Worm (Caenorhabditis elegans) whole organism, late embryonic: ENCODE results near the gene hpo-9.
A peak's percentile ranks its signal among the peaks of the same experiment; 100 is the strongest.

Source experiments
- C08G9.2 ChIP-seq: sonication (generic microtip); optimal IDR thresholded peaks from 2 replicates; lab custom pipeline; 2016; ENCODE audit warnings: mild to moderate bottlenecking, missing genetic modification characterization, moderate library complexity, missing compliant biosample characterization
- F13H6.1 ChIP-seq: sonication (generic microtip); optimal IDR thresholded peaks from 2 replicates; lab custom pipeline; 2016; ENCODE audit warnings: missing genetic modification characterization, missing compliant biosample characterization
- K02D7.2 ChIP-seq: sonication (generic microtip); optimal IDR thresholded peaks from 2 replicates; lab custom pipeline; 2017; ENCODE audit warnings: mild to moderate bottlenecking, missing genetic modification characterization, missing compliant biosample characterization
- ahr-1 ChIP-seq: sonication (generic microtip); optimal IDR thresholded peaks from 2 replicates; lab custom pipeline; 2016; ENCODE audit warnings: missing genetic modification characterization, missing compliant biosample characterization
- ama-1 ChIP-seq: fragments of 150-350 bp; optimal IDR thresholded peaks from 2 replicates; lab custom pipeline; 2014
- ceh-14 ChIP-seq: sonication (generic microtip); optimal IDR thresholded peaks from 2 replicates; lab custom pipeline; 2016; ENCODE audit warnings: missing genotype, missing genetic modification characterization, missing compliant biosample characterization
- ceh-18 ChIP-seq: sonication (generic microtip); optimal IDR thresholded peaks from 2 replicates; lab custom pipeline; 2016; ENCODE audit warnings: missing genetic modification characterization, missing compliant biosample characterization
- ceh-2 ChIP-seq: sonication (generic microtip); optimal IDR thresholded peaks from 2 replicates; lab custom pipeline; 2016; ENCODE audit warnings: missing genotype, missing genetic modification characterization, missing compliant biosample characterization
- ceh-22 ChIP-seq: sonication (generic microtip); optimal IDR thresholded peaks from 2 replicates; lab custom pipeline; 2017; ENCODE audit warnings: missing biosample characterization, missing genetic modification characterization
- ceh-24 ChIP-seq: sonication (generic microtip); optimal IDR thresholded peaks from 2 replicates; lab custom pipeline; 2016; ENCODE audit warnings: mild to moderate bottlenecking, missing genetic modification characterization, missing compliant biosample characterization
- ceh-30 ChIP-seq: fragments of 150-350 bp; optimal IDR thresholded peaks from 2 replicates; lab custom pipeline; 2014; ENCODE audit warnings: missing biosample characterization, missing genetic modification characterization
- ceh-31 ChIP-seq: sonication (generic microtip); optimal IDR thresholded peaks from 2 replicates; lab custom pipeline; 2016; ENCODE audit warnings: missing genetic modification characterization, missing compliant biosample characterization
- ceh-34 ChIP-seq: sonication (generic microtip); optimal IDR thresholded peaks from 2 replicates; lab custom pipeline; 2016; ENCODE audit warnings: mild to moderate bottlenecking, missing genetic modification characterization, missing compliant biosample characterization
- ceh-45 ChIP-seq: fragments of 200-800 bp; sonication (Bioruptor generic); IDR thresholded peaks from 2 replicates; pipeline ENCODE4 v1.3.6; 2022; ENCODE audit warnings: missing genetic modification reagents, missing genetic modification characterization, missing compliant biosample characterization
- ceh-48 ChIP-seq: sonication (generic microtip); optimal IDR thresholded peaks from 2 replicates; lab custom pipeline; 2016; ENCODE audit warnings: missing genetic modification characterization, inconsistent platforms, missing compliant biosample characterization
- ceh-6 ChIP-seq: fragments of 200-800 bp; sonication (Bioruptor generic); optimal IDR thresholded peaks from 2 replicates; lab custom pipeline; 2018; ENCODE audit warnings: mild to moderate bottlenecking, missing genetic modification characterization, missing compliant biosample characterization
- ceh-9 ChIP-seq: sonication (generic microtip); optimal IDR thresholded peaks from 2 replicates; lab custom pipeline; 2016; ENCODE audit warnings: mild to moderate bottlenecking, missing genetic modification characterization, inconsistent platforms, missing compliant biosample characterization
- dmd-4 ChIP-seq: sonication (generic microtip); optimal IDR thresholded peaks from 2 replicates; lab custom pipeline; 2016; ENCODE audit warnings: borderline replicate concordance, missing genetic modification characterization, missing compliant biosample characterization
- dve-1 ChIP-seq: sonication (generic microtip); optimal IDR thresholded peaks from 2 replicates; lab custom pipeline; 2017; ENCODE audit warnings: antibody characterized with exemption, mild to moderate bottlenecking, missing genetic modification characterization, missing compliant biosample characterization
- elt-2 ChIP-seq: sonication (generic microtip); optimal IDR thresholded peaks from 2 replicates; lab custom pipeline; 2016; ENCODE audit warnings: missing genetic modification reagents, missing genetic modification characterization, missing compliant biosample characterization
- ets-4 ChIP-seq: sonication (generic microtip); optimal IDR thresholded peaks from 2 replicates; lab custom pipeline; 2016; ENCODE audit warnings: missing genetic modification characterization, missing compliant biosample characterization
- eyg-1 ChIP-seq: sonication (generic microtip); optimal IDR thresholded peaks from 2 replicates; lab custom pipeline; 2016; ENCODE audit warnings: missing genotype, missing genetic modification characterization, missing compliant biosample characterization
- fax-1 ChIP-seq: sonication (generic microtip); optimal IDR thresholded peaks from 2 replicates; lab custom pipeline; 2016; ENCODE audit warnings: missing genotype, missing genetic modification characterization, missing compliant biosample characterization
- fkh-10 ChIP-seq: fragments of 150-350 bp; optimal IDR thresholded peaks from 2 replicates; lab custom pipeline; 2014; ENCODE audit warnings: missing biosample characterization, missing genetic modification reagents, missing genetic modification characterization
- gmeb-2 ChIP-seq: sonication (generic microtip); optimal IDR thresholded peaks from 2 replicates; lab custom pipeline; 2016; ENCODE audit warnings: missing genetic modification characterization, inconsistent platforms, missing compliant biosample characterization
- hlh-6 ChIP-seq: sonication (generic microtip); optimal IDR thresholded peaks from 2 replicates; lab custom pipeline; 2016; ENCODE audit warnings: missing genotype, missing genetic modification characterization, missing compliant biosample characterization
- lim-6 ChIP-seq: sonication (generic microtip); optimal IDR thresholded peaks from 2 replicates; lab custom pipeline; 2016; ENCODE audit warnings: missing genetic modification characterization, missing compliant biosample characterization
- lin-11 ChIP-seq: fragments of 200-800 bp; sonication (Bioruptor generic); optimal IDR thresholded peaks from 2 replicates; lab custom pipeline; 2018; ENCODE audit warnings: mild to moderate bottlenecking, missing genetic modification characterization, missing compliant biosample characterization
- madf-2 ChIP-seq: sonication (generic microtip); optimal IDR thresholded peaks from 2 replicates; lab custom pipeline; 2017; ENCODE audit warnings: missing genetic modification characterization, missing compliant biosample characterization
- mec-3 ChIP-seq: sonication (generic microtip); optimal IDR thresholded peaks from 2 replicates; lab custom pipeline; 2016; ENCODE audit warnings: borderline replicate concordance, missing genetic modification characterization, missing compliant biosample characterization
- nhr-11 ChIP-seq: fragments of 150-350 bp; optimal IDR thresholded peaks from 2 replicates; lab custom pipeline; 2014; ENCODE audit warnings: missing biosample characterization, missing genetic modification characterization
- nhr-232 ChIP-seq: sonication (generic microtip); optimal IDR thresholded peaks from 2 replicates; lab custom pipeline; 2016; ENCODE audit warnings: missing genetic modification characterization, missing compliant biosample characterization
- npax-4 ChIP-seq: sonication (generic microtip); optimal IDR thresholded peaks from 2 replicates; lab custom pipeline; 2016; ENCODE audit warnings: missing genetic modification characterization, missing compliant biosample characterization
- odd-2 ChIP-seq: sonication (generic microtip); optimal IDR thresholded peaks from 2 replicates; lab custom pipeline; 2017; ENCODE audit warnings: antibody characterized with exemption, mild to moderate bottlenecking, missing genetic modification characterization, missing compliant biosample characterization
- pat-9 ChIP-seq: fragments of 200-800 bp; sonication (Bioruptor generic); optimal IDR thresholded peaks from 2 replicates; lab custom pipeline; 2018; ENCODE audit warnings: mild to moderate bottlenecking, missing genetic modification characterization, moderate library complexity, missing compliant biosample characterization
- pha-2 ChIP-seq: sonication (generic microtip); optimal IDR thresholded peaks from 2 replicates; lab custom pipeline; 2017; ENCODE audit warnings: mild to moderate bottlenecking, missing genetic modification characterization, missing compliant biosample characterization
- pqm-1 ChIP-seq: sonication (generic microtip); optimal IDR thresholded peaks from 2 replicates; lab custom pipeline; 2016; ENCODE audit warnings: missing genetic modification characterization, missing compliant biosample characterization
- pros-1 ChIP-seq: fragments of 150-350 bp; optimal IDR thresholded peaks from 2 replicates; lab custom pipeline; 2014; ENCODE audit warnings: missing biosample characterization, missing genetic modification reagents, missing genetic modification characterization
- ref-2 ChIP-seq: sonication (generic microtip); optimal IDR thresholded peaks from 2 replicates; lab custom pipeline; 2016; ENCODE audit warnings: missing genetic modification characterization, missing compliant biosample characterization
- rnt-1 ChIP-seq: sonication (generic microtip); optimal IDR thresholded peaks from 2 replicates; lab custom pipeline; 2016; ENCODE audit warnings: missing genetic modification characterization, missing compliant biosample characterization
- sdc-2 ChIP-seq: sonication (generic microtip); optimal IDR thresholded peaks from 2 replicates; lab custom pipeline; 2016; ENCODE audit warnings: missing genotype, missing genetic modification characterization, missing compliant biosample characterization
- syd-9 ChIP-seq: sonication (generic microtip); optimal IDR thresholded peaks from 2 replicates; lab custom pipeline; 2016; ENCODE audit warnings: mild to moderate bottlenecking, missing genetic modification characterization, moderate library complexity, missing compliant biosample characterization
- ttx-3 ChIP-seq: sonication (generic microtip); optimal IDR thresholded peaks from 2 replicates; lab custom pipeline; 2016; ENCODE audit warnings: missing genetic modification reagents, missing genetic modification characterization, missing compliant biosample characterization
- unc-3 ChIP-seq, 2 experiments: fragments of 200-800 bp in 1 of 2; sonication (Bioruptor generic) in 1 of 2; sonication (generic microtip) in 1 of 2; conservative IDR thresholded peaks in 1 of 2; optimal IDR thresholded peaks in 1 of 2; 2 replicates each; pipeline versions ENCODE4 v1.3.6 to Lab custom; 2016 to 2022; ENCODE audit warnings: missing compliant biosample characterization in 2 of 2, missing genetic modification characterization in 2 of 2, missing genetic modification reagents in 1 of 2
- unc-42 ChIP-seq: sonication (generic microtip); optimal IDR thresholded peaks from 2 replicates; lab custom pipeline; 2016; ENCODE audit warnings: missing genotype, missing genetic modification characterization, missing compliant biosample characterization
- unc-55 ChIP-seq: sonication (generic microtip); optimal IDR thresholded peaks from 2 replicates; lab custom pipeline; 2017; ENCODE audit warnings: missing biosample characterization, missing genetic modification reagents, missing genetic modification characterization
- unc-86 ChIP-seq: sonication (generic microtip); optimal IDR thresholded peaks from 2 replicates; lab custom pipeline; 2016; ENCODE audit warnings: missing genetic modification characterization, missing compliant biosample characterization
- zip-5 ChIP-seq: sonication (generic microtip); optimal IDR thresholded peaks from 2 replicates; lab custom pipeline; 2016; ENCODE audit warnings: missing genetic modification characterization, missing compliant biosample characterization
- ztf-16 ChIP-seq: sonication (generic microtip); optimal IDR thresholded peaks from 2 replicates; lab custom pipeline; 2017; ENCODE audit warnings: missing genetic modification characterization, missing compliant biosample characterization

Gene hpo-9

ce11 chrV:7198403-7198802 is 38.5 kb downstream of the hpo-9 start:
- TF ChIP-seq nhr-232 (tag; lab: Kevin White, UChicago) (no peak), ama-1 (lab: Kevin White, UChicago) (peak; percentile 40)

DNA sequence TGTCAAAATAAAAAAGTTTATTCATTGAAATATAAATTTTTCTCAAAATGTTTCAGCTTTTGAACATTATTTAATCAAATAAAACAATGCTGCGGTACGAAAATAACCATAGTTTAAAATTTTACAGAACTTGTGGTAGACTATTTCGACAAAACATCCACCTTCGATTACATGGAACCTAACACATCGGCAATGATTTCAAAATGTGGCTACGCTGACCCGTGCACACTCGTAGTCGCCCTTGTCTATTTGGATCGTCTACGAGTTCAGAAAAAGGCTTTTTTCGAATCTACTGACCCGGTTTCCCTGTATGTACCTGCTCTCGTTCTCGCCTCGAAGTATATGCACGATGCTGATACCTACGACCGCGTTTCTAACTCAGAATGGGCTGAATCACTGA is 39.9 kb downstream of the hpo-9 start:
- TF ChIP-seq hlh-6 (tag; lab: Kevin White, UChicago) (no peak), gmeb-2 (tag; lab: Kevin White, UChicago) (no peak), pha-2 (tag; lab: Kevin White, UChicago) (no peak), dve-1 (tag; lab: Kevin White, UChicago) (no peak), rnt-1 (no peak), fkh-10 (GFP tag; lab: Kevin White, UChicago) (no peak), elt-2 (tag; lab: Kevin White, UChicago) (no peak), ceh-2 (tag; lab: Kevin White, UChicago) (no peak), C08G9.2 (no peak), ama-1 (lab: Kevin White, UChicago) (no peak), fax-1 (tag; lab: Kevin White, UChicago) (no peak), zip-5 (tag; lab: Kevin White, UChicago) (no peak), ceh-22 (tag; lab: Kevin White, UChicago) (no peak), ceh-24 (no peak)

- peak; percentile 25 for TF ChIP-seq ref-2 (tag; lab: Kevin White, UChicago)
- TF ChIP-seq unc-3 (GFP tag; conservative IDR thresholded peaks at IDR 0.05; lab: Robert Waterston, UW), result no peak
- TF ChIP-seq unc-3 (tag; optimal IDR thresholded peaks at IDR 0.05; lab: Kevin White, UChicago), result no peak
- peak; percentile 17 for TF ChIP-seq ceh-30
- peak; percentile 20 for TF ChIP-seq pros-1 (tag; lab: Kevin White, UChicago)
- TF ChIP-seq mec-3 (tag; lab: Kevin White, UChicago), result no peak
- no peak for TF ChIP-seq syd-9 (tag; lab: Kevin White, UChicago)
- TF ChIP-seq ceh-45 (GFP tag; lab: Robert Waterston, UW), result no peak
- TF ChIP-seq ceh-18, result peak; percentile 48
- TF ChIP-seq K02D7.2, result no peak
- no peak for TF ChIP-seq ets-4 (tag; lab: Kevin White, UChicago)
- TF ChIP-seq F13H6.1 (tag; lab: Kevin White, UChicago), result no peak
- no peak for TF ChIP-seq npax-4 (tag; lab: Kevin White, UChicago)
- peak; percentile 72 for TF ChIP-seq ceh-31 (tag; lab: Kevin White, UChicago)
- no peak for TF ChIP-seq ztf-16 (tag; lab: Kevin White, UChicago)
- no peak for TF ChIP-seq nhr-232 (tag; lab: Kevin White, UChicago)
- TF ChIP-seq pat-9 (tag; lab: Kevin White, UChicago), result no peak
- no peak for TF ChIP-seq pqm-1
- no peak for TF ChIP-seq ceh-6 (GFP tag; lab: Kevin White, UChicago)
- no peak for TF ChIP-seq odd-2 (tag; lab: Kevin White, UChicago)
- TF ChIP-seq lim-6 (tag; lab: Kevin White, UChicago), result no peak
- TF ChIP-seq sdc-2 (tag; lab: Kevin White, UChicago), result no peak
- peak; percentile 39 for TF ChIP-seq ceh-34
- peak; percentile 42 for TF ChIP-seq dve-1 (tag; lab: Kevin White, UChicago)
- TF ChIP-seq lin-11 (tag; lab: Kevin White, UChicago), result no peak
- TF ChIP-seq zip-5 (tag; lab: Kevin White, UChicago), result no peak
- no peak for TF ChIP-seq ahr-1 (tag; lab: Kevin White, UChicago)
- no peak for TF ChIP-seq gmeb-2 (tag; lab: Kevin White, UChicago)
- TF ChIP-seq ceh-24, result no peak
- no peak for TF ChIP-seq ceh-9 (tag; lab: Kevin White, UChicago)
- peak; percentile 73 for TF ChIP-seq unc-55 (GFP tag; lab: Kevin White, UChicago)
- TF ChIP-seq elt-2 (tag; lab: Kevin White, UChicago), result peak; percentile 31
- no peak for TF ChIP-seq ttx-3 (tag; lab: Kevin White, UChicago)
- TF ChIP-seq fax-1 (tag; lab: Kevin White, UChicago), result no peak
- TF ChIP-seq ceh-14 (tag; lab: Kevin White, UChicago), result peak; percentile 1
- no peak for TF ChIP-seq fkh-10 (GFP tag; lab: Kevin White, UChicago)
- TF ChIP-seq unc-42 (tag; lab: Kevin White, UChicago), result peak; percentile 58
- TF ChIP-seq madf-2 (tag; lab: Kevin White, UChicago), result peak; percentile 23
- TF ChIP-seq unc-86 (tag; lab: Kevin White, UChicago), result no peak
- TF ChIP-seq eyg-1 (tag; lab: Kevin White, UChicago), result no peak
- no peak for TF ChIP-seq dmd-4 (tag; lab: Kevin White, UChicago)
- no peak for TF ChIP-seq nhr-11 (tag; lab: Kevin White, UChicago)
- TF ChIP-seq ceh-48 (tag; lab: Kevin White, UChicago), result no peak
Measured at ce11 chrV:7196498-7196966, 40.4 kb downstream of the hpo-9 start, which contains the start of gene F09G2.2. TSS of gene F09G2.2 (plus strand) at chrV:7196916.
